2 fruit fly cellular contexts compared by ENCODE assay signal in genomic region chr3R:20557415-20558105, dm6.
TF ChIP-seq lines count a peak whose summit lies in the region.

Gene DPCoAC (minus strand): TSS chr3R:20557667.
Gene CG5180 (plus strand): TSS chr3R:20557930.

TF ChIP-seq in whole organism, embryonic, 481 proteins besides CTCF, POLR2A, EP300 and RAD21 (continued from another document and continues in another):
- no peak for TF ChIP-seq sc (optimal IDR thresholded peaks at IDR 0.05; lab: Kevin White, UChicago)
- no peak for TF ChIP-seq sc (GFP tag; optimal IDR thresholded peaks at IDR 0.05; lab: Kevin White, UChicago)
- peak; percentile 60 for TF ChIP-seq Dref (GFP tag; IDR thresholded peaks at IDR 0.05; lab: Robert Waterston, UW)
- peak; percentile 16 for TF ChIP-seq bigmax (GFP tag; optimal IDR thresholded peaks at IDR 0.05; lab: Kevin White, UChicago)
- TF ChIP-seq CG12942 (GFP tag; optimal IDR thresholded peaks at IDR 0.05; lab: Kevin White, UChicago): peak; percentile 45
- TF ChIP-seq pita (GFP tag; optimal IDR thresholded peaks at IDR 0.05; lab: Kevin White, UChicago): peak; percentile 90
- TF ChIP-seq Mes4 (GFP tag; optimal IDR thresholded peaks at IDR 0.05; lab: Kevin White, UChicago): peak; percentile 14
- peak; percentile 56 for TF ChIP-seq gem (tag; optimal IDR thresholded peaks at IDR 0.05; lab: Kevin White, UChicago)
- peak; percentile 37 for TF ChIP-seq Elba2 (GFP tag; optimal IDR thresholded peaks at IDR 0.05; lab: Kevin White, UChicago)
- no peak for TF ChIP-seq CG7271 (tag; optimal IDR thresholded peaks at IDR 0.05; lab: Kevin White, UChicago)
- peak; percentile 45 for TF ChIP-seq Camta (GFP tag; optimal IDR thresholded peaks at IDR 0.05; lab: Kevin White, UChicago)
- peak; percentile 32; the same call in 1 of the 2 replicates for TF ChIP-seq Atf6 (GFP tag; IDR thresholded peaks at IDR 0.05; lab: Robert Waterston, UW)
- peak; percentile 43 for TF ChIP-seq CG2712 (tag; optimal IDR thresholded peaks at IDR 0.05; lab: Kevin White, UChicago)
- peak; percentile 83 for TF ChIP-seq Bgb (GFP tag; IDR thresholded peaks at IDR 0.05; lab: Robert Waterston, UW; ENCODE audit: partially characterized antibody)
- peak; percentile 86 for TF ChIP-seq CG32532 (GFP tag; IDR thresholded peaks at IDR 0.05; lab: Robert Waterston, UW)
- peak; percentile 24 for TF ChIP-seq CG4854 (GFP tag; optimal IDR thresholded peaks at IDR 0.05; lab: Kevin White, UChicago)
- TF ChIP-seq tup (GFP tag; optimal IDR thresholded peaks at IDR 0.05; lab: Kevin White, UChicago): peak; percentile 1
- TF ChIP-seq CG8388 (GFP tag; optimal IDR thresholded peaks at IDR 0.05; lab: Kevin White, UChicago): peak; percentile 30
- TF ChIP-seq CG7745 (tag; optimal IDR thresholded peaks at IDR 0.05; lab: Kevin White, UChicago): no peak
- TF ChIP-seq fd102C (GFP tag; optimal IDR thresholded peaks at IDR 0.05; lab: Kevin White, UChicago): no peak
- peak; percentile 38 for TF ChIP-seq CG10147 (GFP tag; optimal IDR thresholded peaks at IDR 0.05; lab: Kevin White, UChicago)
- TF ChIP-seq kay (GFP tag; optimal IDR thresholded peaks at IDR 0.05; lab: Kevin White, UChicago): peak; percentile 5
- TF ChIP-seq tgo (GFP tag; IDR thresholded peaks at IDR 0.05; lab: Robert Waterston, UW): peak; percentile 72; the same call in 2 of the 3 replicates
- TF ChIP-seq Sin3A (optimal IDR thresholded peaks at IDR 0.05; lab: Kevin White, UChicago): peak; percentile 44
- TF ChIP-seq stc (GFP tag; IDR thresholded peaks at IDR 0.05; lab: Robert Waterston, UW): peak; percentile 38; the same call in 1 of the 2 replicates
- peak; percentile 50; the same call in 1 of the 3 replicates for TF ChIP-seq CG7357 (GFP tag; IDR thresholded peaks at IDR 0.05; lab: Robert Waterston, UW)
- peak; percentile 32 for TF ChIP-seq odd (GFP tag; optimal IDR thresholded peaks at IDR 0.05; lab: Kevin White, UChicago)
- TF ChIP-seq CG30020 (tag; optimal IDR thresholded peaks at IDR 0.05; lab: Kevin White, UChicago): peak; percentile 32
- peak; percentile 58 for TF ChIP-seq CG13775 (GFP tag; optimal IDR thresholded peaks at IDR 0.05; lab: Kevin White, UChicago)
- peak; percentile 25 for TF ChIP-seq Deaf1 (tag; optimal IDR thresholded peaks at IDR 0.05; lab: Kevin White, UChicago)
- peak in 1 of 2 experiments; percentile 35 for TF ChIP-seq bsh (GFP tag; optimal IDR thresholded peaks at IDR 0.05; lab: Kevin White, UChicago)
- peak; percentile 48 for TF ChIP-seq Sox100B (GFP tag; optimal IDR thresholded peaks at IDR 0.05; lab: Kevin White, UChicago)
- TF ChIP-seq Hmx (GFP tag; optimal IDR thresholded peaks at IDR 0.05; lab: Kevin White, UChicago): no peak
- TF ChIP-seq pnt (GFP tag; optimal IDR thresholded peaks at IDR 0.05; lab: Kevin White, UChicago): peak; percentile 8
- TF ChIP-seq CG17568 (GFP tag; optimal IDR thresholded peaks at IDR 0.05; lab: Kevin White, UChicago): peak; percentile 6
- no peak for TF ChIP-seq btn (GFP tag; optimal IDR thresholded peaks at IDR 0.05; lab: Kevin White, UChicago)
- TF ChIP-seq ham (GFP tag; IDR thresholded peaks at IDR 0.05; lab: Robert Waterston, UW): peak; percentile 35; the same call in 1 of the 2 replicates
- peak; percentile 76 for TF ChIP-seq CG13894 (tag; optimal IDR thresholded peaks at IDR 0.05; lab: Kevin White, UChicago)
- 0 out of 3 replicates have a peak, but pooled peaks have one; percentile 48 for TF ChIP-seq otp (GFP tag; IDR thresholded peaks at IDR 0.05; lab: Robert Waterston, UW)
- TF ChIP-seq CG17802 (tag; optimal IDR thresholded peaks at IDR 0.05; lab: Kevin White, UChicago): peak; percentile 5
- peak; percentile 58 for TF ChIP-seq Dad (GFP tag; optimal IDR thresholded peaks at IDR 0.05; lab: Kevin White, UChicago)
- TF ChIP-seq CG3847 (GFP tag; IDR thresholded peaks at IDR 0.05; lab: Robert Waterston, UW): peak; percentile 89
- peak; percentile 74 for TF ChIP-seq rib (GFP tag; IDR thresholded peaks at IDR 0.05; lab: Robert Waterston, UW)
- TF ChIP-seq B-H2 (GFP tag; optimal IDR thresholded peaks at IDR 0.05; lab: Kevin White, UChicago): peak; percentile 54
- no peak for TF ChIP-seq eve (GFP tag; optimal IDR thresholded peaks at IDR 0.05; lab: Kevin White, UChicago)
- TF ChIP-seq grn (GFP tag; optimal IDR thresholded peaks at IDR 0.05; lab: Kevin White, UChicago): no peak
- TF ChIP-seq Hr51 (GFP tag; optimal IDR thresholded peaks at IDR 0.05; lab: Kevin White, UChicago): peak; percentile 66 to 70
- TF ChIP-seq CG43689 (GFP tag; IDR thresholded peaks at IDR 0.05; lab: Robert Waterston, UW): 0 out of 2 replicates have a peak, but pooled peaks have one; percentile 33
- no peak for TF ChIP-seq hth (optimal IDR thresholded peaks at IDR 0.05; lab: Kevin White, UChicago)
- peak; percentile 87 for TF ChIP-seq CG12155 (GFP tag; optimal IDR thresholded peaks at IDR 0.05; lab: Kevin White, UChicago)
- peak; percentile 82 for TF ChIP-seq Opbp (GFP tag; IDR thresholded peaks at IDR 0.05; lab: Robert Waterston, UW; ENCODE audit: partially characterized antibody)
- TF ChIP-seq Ssrp (tag; optimal IDR thresholded peaks at IDR 0.05; lab: Kevin White, UChicago): peak; percentile 59
- peak; percentile 77 for TF ChIP-seq gro (GFP tag; optimal IDR thresholded peaks at IDR 0.05; lab: Kevin White, UChicago)
- TF ChIP-seq CG2889 (GFP tag; IDR thresholded peaks at IDR 0.05; lab: Robert Waterston, UW): peak; percentile 71
- TF ChIP-seq Doc3 (GFP tag; IDR thresholded peaks at IDR 0.05; lab: Robert Waterston, UW; ENCODE audit: partially characterized antibody): no peak
- TF ChIP-seq da (GFP tag; optimal IDR thresholded peaks at IDR 0.05; lab: Kevin White, UChicago): no peak
- TF ChIP-seq CG8924 (tag; optimal IDR thresholded peaks at IDR 0.05; lab: Kevin White, UChicago): peak; percentile 59
- TF ChIP-seq ewg (GFP tag; optimal IDR thresholded peaks at IDR 0.05; lab: Kevin White, UChicago): peak; percentile 45
- TF ChIP-seq CG10979 (tag; optimal IDR thresholded peaks at IDR 0.05; lab: Kevin White, UChicago): peak; percentile 38
- peak; percentile 31 for TF ChIP-seq emc (GFP tag; optimal IDR thresholded peaks at IDR 0.05; lab: Kevin White, UChicago)
- peak; percentile 33 for TF ChIP-seq CG18619 (GFP tag; optimal IDR thresholded peaks at IDR 0.05; lab: Kevin White, UChicago)
- no peak for TF ChIP-seq wek (GFP tag; optimal IDR thresholded peaks at IDR 0.05; lab: Kevin White, UChicago)
- no peak for TF ChIP-seq sna (GFP tag; IDR thresholded peaks at IDR 0.05; lab: Robert Waterston, UW; ENCODE audit: partially characterized antibody)
- 0 out of 2 replicates have a peak, but pooled peaks have one; percentile 19 for TF ChIP-seq Ravus (GFP tag; IDR thresholded peaks at IDR 0.05; lab: Robert Waterston, UW)

TF ChIP-seq in whole organism, prepupa, 60 proteins besides CTCF, POLR2A, EP300 and RAD21 (continued from another document):
- peak; percentile 32 for TF ChIP-seq Eip75B (GFP tag; optimal IDR thresholded peaks at IDR 0.05; lab: Kevin White, UChicago)
- TF ChIP-seq CG32006 (GFP tag; optimal IDR thresholded peaks at IDR 0.05; lab: Kevin White, UChicago): peak; percentile 65
- TF ChIP-seq eg (GFP tag; IDR thresholded peaks at IDR 0.05; lab: Robert Waterston, UW): peak; percentile 72
- TF ChIP-seq Sox102F (GFP tag; optimal IDR thresholded peaks at IDR 0.05; lab: Kevin White, UChicago): peak; percentile 34
- TF ChIP-seq CG8119 (GFP tag; IDR thresholded peaks at IDR 0.05; lab: Robert Waterston, UW): 0 out of 3 replicates have a peak, but pooled peaks have one; percentile 27
- peak; percentile 64 for TF ChIP-seq achi (GFP tag; optimal IDR thresholded peaks at IDR 0.05; lab: Kevin White, UChicago)
- TF ChIP-seq CG6854 (GFP tag; optimal IDR thresholded peaks at IDR 0.05; lab: Kevin White, UChicago): peak; percentile 16
